Fruit fly (Drosophila melanogaster): ENCODE measurements around the gene CG12708.

DNA sequence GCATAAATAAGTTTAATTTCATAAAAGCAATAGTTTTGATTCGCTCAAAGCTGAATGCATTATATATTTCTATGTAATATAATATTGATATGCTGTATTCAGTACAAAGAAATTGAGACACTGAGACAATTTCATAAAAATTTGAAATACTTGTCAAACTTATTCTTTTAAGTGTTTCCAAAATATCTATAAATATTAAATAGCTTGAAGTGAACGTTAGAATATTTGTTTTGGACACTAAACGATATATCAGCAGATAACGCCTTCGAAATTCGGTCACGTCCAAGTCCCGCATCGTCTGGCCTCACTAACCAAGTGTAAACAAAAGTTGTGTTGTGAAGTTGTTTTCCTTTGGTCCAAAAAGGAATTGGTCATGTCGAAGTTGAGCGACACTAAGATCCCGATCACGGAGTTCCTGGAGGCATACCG is 35.5 kb downstream of the CG12708 start:
- TF ChIP-seq psq (optimal IDR thresholded peaks at IDR 0.05) (no peak), EcR (GFP tag; optimal IDR thresholded peaks at IDR 0.05) (no peak), Dll (optimal IDR thresholded peaks at IDR 0.05) (no peak), pan (optimal IDR thresholded peaks at IDR 0.05) (no peak)

Measured in whole organism.